Worm (Caenorhabditis elegans) whole organism, L2 larva: ENCODE measurements around the gene asna-1.

ENCODE experiments used
- ZK546.5 ChIP-seq: sonication (generic microtip); optimal IDR thresholded peaks from 2 replicates; lab custom pipeline; 2017; ENCODE audit warnings: missing biosample characterization, missing genetic modification characterization
- ama-1 ChIP-seq: fragments of 150-350 bp; optimal IDR thresholded peaks from 2 replicates; lab custom pipeline; 2018; ENCODE audit warnings: inconsistent platforms
- crh-2 ChIP-seq: sonication (generic microtip); optimal IDR thresholded peaks from 2 replicates; lab custom pipeline; 2017; ENCODE audit warnings: missing biosample characterization, missing genetic modification characterization
- fos-1 ChIP-seq: fragments of 150-350 bp; optimal IDR thresholded peaks from 2 replicates; lab custom pipeline; 2014; ENCODE audit warnings: missing biosample characterization, missing genetic modification characterization
- nhr-237 ChIP-seq: fragments of 150-350 bp; optimal IDR thresholded peaks from 2 replicates; lab custom pipeline; 2014; ENCODE audit warnings: missing biosample characterization, missing genetic modification characterization
- nhr-25 ChIP-seq: fragments of 150-350 bp; sonication (generic microtip); optimal IDR thresholded peaks from 3 replicates; lab custom pipeline; 2014; ENCODE audit warnings: missing biosample characterization, missing genetic modification characterization
- nhr-77 ChIP-seq: fragments of 150-350 bp; optimal IDR thresholded peaks from 2 replicates; lab custom pipeline; 2014; ENCODE audit warnings: missing biosample characterization, missing genetic modification characterization
- unc-62 ChIP-seq: fragments of 150-350 bp; optimal IDR thresholded peaks from 2 replicates; lab custom pipeline; 2014; ENCODE audit warnings: missing biosample characterization, missing genetic modification reagents, missing genetic modification characterization
- ztf-4 ChIP-seq: fragments of 150-350 bp; optimal IDR thresholded peaks from 2 replicates; lab custom pipeline; 2014; ENCODE audit warnings: missing biosample characterization, missing genetic modification characterization

ce11 chrIII:8849507-8849906, 45.4 kb upstream of the asna-1 start, which contains the start of gene F44E2.8:
- no peak for TF ChIP-seq ztf-4 (tag; lab: Kevin White, UChicago)
- no peak for TF ChIP-seq fos-1 (tag; lab: Kevin White, UChicago)
- TF ChIP-seq unc-62 (GFP tag; lab: Kevin White, UChicago) = no peak
- no peak for TF ChIP-seq crh-2 (tag; lab: Kevin White, UChicago)
- TF ChIP-seq nhr-25 = no peak
- no peak for TF ChIP-seq ama-1 (lab: Kevin White, UChicago)
- TF ChIP-seq ZK546.5 (tag; lab: Kevin White, UChicago) = no peak
- no peak for TF ChIP-seq nhr-77 (tag; lab: Kevin White, UChicago)
- no peak for TF ChIP-seq nhr-237
